Fruit fly (Drosophila melanogaster) whole organism, embryonic: ENCODE measurements around the gene Cpr11B.

Source experiments
- Atf-2 ChIP-seq: fragments of 200-800 bp; sonication (Bioruptor generic); optimal IDR thresholded peaks from 2 replicates; lab custom pipeline; 2016; ENCODE audit warnings: missing biosample characterization, missing genetic modification characterization
- Atf3 ChIP-seq: fragments of 200-800 bp; sonication (Bioruptor generic); optimal IDR thresholded peaks from 3 replicates; lab custom pipeline; 2016; ENCODE audit warnings: missing biosample characterization, missing genetic modification characterization
- CG10321 ChIP-seq: fragments of 200-800 bp; sonication (Bioruptor generic); IDR thresholded peaks from 2 replicates; pipeline ENCODE4 v1.3.6; 2022; ENCODE audit warnings: missing biosample characterization, missing genetic modification characterization
- CG18476 ChIP-seq: fragments of 200-800 bp; sonication (Bioruptor generic); optimal IDR thresholded peaks from 2 replicates; lab custom pipeline; 2016; ENCODE audit warnings: missing biosample characterization, mild to moderate bottlenecking, missing genetic modification characterization
- CG2712 ChIP-seq: fragments of 200-800 bp; optimal IDR thresholded peaks from 3 replicates; lab custom pipeline; 2019; ENCODE audit warnings: missing biosample characterization, mild to moderate bottlenecking, missing genetic modification characterization, moderate library complexity
- CG31441 ChIP-seq: fragments of 200-800 bp; sonication (Bioruptor generic); IDR thresholded peaks from 2 replicates; pipeline ENCODE4 v1.3.6; 2022; ENCODE audit warnings: missing biosample characterization, missing genetic modification characterization
- CG3407 ChIP-seq: fragments of 200-800 bp; sonication (Bioruptor generic); optimal IDR thresholded peaks from 2 replicates; lab custom pipeline; 2018; ENCODE audit warnings: missing biosample characterization, mild to moderate bottlenecking, missing genetic modification characterization
- CG6254 ChIP-seq: fragments of 200-800 bp; sonication (Bioruptor generic); optimal IDR thresholded peaks from 3 replicates; lab custom pipeline; 2017; ENCODE audit warnings: mild to moderate bottlenecking, missing biosample characterization, missing genetic modification reagents, missing genetic modification characterization
- CG7357 ChIP-seq: fragments of 200-800 bp; sonication (Bioruptor generic); IDR thresholded peaks from 3 replicates; pipeline ENCODE4 v1.3.6; 2022; ENCODE audit warnings: missing biosample characterization, missing genetic modification characterization
- CG7372 ChIP-seq: fragments of 200-800 bp; sonication (Bioruptor generic); IDR thresholded peaks from 2 replicates; pipeline ENCODE4 v1.3.6; 2022; ENCODE audit warnings: missing biosample characterization, missing genetic modification characterization
- CG9932 ChIP-seq: fragments of 200-800 bp; sonication (Bioruptor generic); IDR thresholded peaks from 2 replicates; pipeline ENCODE4 v1.3.6; 2022; ENCODE audit warnings: missing biosample characterization, missing genetic modification characterization
- Fer2 ChIP-seq: fragments of 200-800 bp; sonication (Bioruptor generic); optimal IDR thresholded peaks from 2 replicates; lab custom pipeline; 2018; ENCODE audit warnings: missing biosample characterization, mild to moderate bottlenecking, missing genetic modification characterization, moderate library complexity
- H2.0 ChIP-seq: fragments of 200-800 bp; sonication (Bioruptor generic); IDR thresholded peaks from 2 replicates; pipeline ENCODE4 v1.3.6; 2022; ENCODE audit warnings: missing biosample characterization, missing genetic modification characterization
- HHEX ChIP-seq: fragments of 200-800 bp; sonication (Bioruptor generic); optimal IDR thresholded peaks from 3 replicates; lab custom pipeline; 2017; ENCODE audit warnings: missing biosample characterization, mild to moderate bottlenecking, missing genetic modification characterization, missing genetic modification reagents
- Lhr ChIP-seq: fragments of 200-800 bp; sonication (Bioruptor generic); optimal IDR thresholded peaks from 3 replicates; lab custom pipeline; 2017; ENCODE audit warnings: mild to moderate bottlenecking, missing biosample characterization, missing genetic modification reagents, missing genetic modification characterization
- NC2α ChIP-seq: fragments of 200-800 bp; sonication (Bioruptor generic); optimal IDR thresholded peaks from 2 replicates; lab custom pipeline; 2016; ENCODE audit warnings: missing biosample characterization, missing genetic modification characterization
- Poxn ChIP-seq: fragments of 200-800 bp; sonication (Bioruptor generic); IDR thresholded peaks from 2 replicates; pipeline ENCODE4 v1.3.6; 2022; ENCODE audit warnings: missing biosample characterization, missing genetic modification characterization
- Usf ChIP-seq: fragments of 200-800 bp; sonication (Bioruptor generic); optimal IDR thresholded peaks from 2 replicates; lab custom pipeline; 2017; ENCODE audit warnings: missing genotype, missing biosample characterization, missing genetic modification characterization
- ac ChIP-seq: fragments of 200-800 bp; sonication (Bioruptor generic); optimal IDR thresholded peaks from 3 replicates; lab custom pipeline; 2017; ENCODE audit warnings: missing biosample characterization, mild to moderate bottlenecking, missing genetic modification characterization
- amos ChIP-seq: fragments of 200-800 bp; sonication (Bioruptor generic); IDR thresholded peaks from 2 replicates; pipeline ENCODE4 v1.3.6; 2022; ENCODE audit warnings: missing biosample characterization, missing genetic modification characterization; ENCODE audit not compliant: partially characterized antibody
- ash1 ChIP-seq: fragments of 200-800 bp; sonication (Bioruptor generic); optimal IDR thresholded peaks from 2 replicates; lab custom pipeline; 2018; ENCODE audit warnings: missing biosample characterization, mild to moderate bottlenecking, missing genetic modification characterization
- bcd ChIP-seq: fragments of 200-800 bp; sonication (Bioruptor generic); optimal IDR thresholded peaks from 2 replicates; lab custom pipeline; 2017; ENCODE audit warnings: missing biosample characterization, mild to moderate bottlenecking, missing genetic modification characterization
- ci ChIP-seq: fragments of 200-800 bp; sonication (Bioruptor generic); IDR thresholded peaks from 3 replicates; pipeline ENCODE4 v1.3.6; 2022; ENCODE audit warnings: missing biosample characterization, missing genetic modification characterization
- corto ChIP-seq: fragments of 200-800 bp; sonication (Bioruptor generic); optimal IDR thresholded peaks from 2 replicates; lab custom pipeline; 2016; ENCODE audit warnings: missing biosample characterization, mild to moderate bottlenecking, missing genetic modification characterization, moderate library complexity
- crol ChIP-seq: fragments of 200-800 bp; sonication (Bioruptor generic); IDR thresholded peaks from 2 replicates; pipeline ENCODE4 v1.3.6; 2022; ENCODE audit warnings: missing biosample characterization, missing genetic modification characterization
- crp ChIP-seq, 2 experiments: fragments of 200-800 bp; sonication (Bioruptor generic); optimal IDR thresholded peaks; 2 replicates in 1 of 2; 3 replicates in 1 of 2; lab custom pipeline; 2017; ENCODE audit warnings: missing biosample characterization in 2 of 2, missing genetic modification characterization in 2 of 2, mild to moderate bottlenecking in 1 of 2, moderate library complexity in 1 of 2
- danr ChIP-seq: fragments of 200-800 bp; sonication (Bioruptor generic); IDR thresholded peaks from 2 replicates; pipeline ENCODE4 v1.3.6; 2022; ENCODE audit warnings: missing biosample characterization, missing genetic modification characterization
- dmrt11E ChIP-seq: fragments of 200-800 bp; sonication (Bioruptor generic); optimal IDR thresholded peaks from 3 replicates; lab custom pipeline; 2018; ENCODE audit warnings: missing biosample characterization, mild to moderate bottlenecking, missing genetic modification characterization, moderate library complexity
- eve ChIP-seq, 2 experiments: fragments of >200 bp; optimal IDR thresholded peaks; 2 replicates each; lab custom pipeline; 2017; ENCODE audit warnings: missing biosample characterization in 2 of 2, missing genetic modification characterization in 2 of 2
- gcm2 ChIP-seq: fragments of 200-800 bp; sonication (Bioruptor generic); optimal IDR thresholded peaks from 2 replicates; lab custom pipeline; 2016; ENCODE audit warnings: missing biosample characterization, missing genetic modification characterization
- gsb-n ChIP-seq: fragments of 200-800 bp; sonication (Bioruptor generic); optimal IDR thresholded peaks from 3 replicates; lab custom pipeline; 2018; ENCODE audit warnings: missing biosample characterization, mild to moderate bottlenecking, missing genetic modification characterization
- hkb ChIP-seq, 2 experiments: fragments of 200-800 bp in 1 of 2; fragments of >200 bp in 1 of 2; sonication (Bioruptor generic) in 1 of 2; IDR thresholded peaks in 1 of 2; optimal IDR thresholded peaks in 1 of 2; 2 replicates each; pipeline versions ENCODE4 v1.3.6 to Lab custom; 2017 to 2022; ENCODE audit warnings: missing biosample characterization in 1 of 2, missing genetic modification characterization in 1 of 2
- inv ChIP-seq: fragments of 200-800 bp; sonication (Bioruptor generic); IDR thresholded peaks from 2 replicates; pipeline ENCODE4 v1.3.6; 2022; ENCODE audit warnings: missing biosample characterization, missing genetic modification characterization; ENCODE audit not compliant: partially characterized antibody
- klu ChIP-seq: fragments of 200-800 bp; sonication (Bioruptor generic); IDR thresholded peaks from 2 replicates; pipeline ENCODE4 v1.3.6; 2022; ENCODE audit warnings: missing biosample characterization, missing genetic modification characterization
- kni ChIP-seq: fragments of 200-800 bp; sonication (Bioruptor generic); optimal IDR thresholded peaks from 3 replicates; lab custom pipeline; 2017; ENCODE audit warnings: mild to moderate bottlenecking, missing biosample characterization, missing genetic modification reagents, missing genetic modification characterization
- lilli ChIP-seq: fragments of 200-800 bp; sonication (Bioruptor generic); optimal IDR thresholded peaks from 3 replicates; lab custom pipeline; 2016; ENCODE audit warnings: missing biosample characterization, missing genetic modification characterization
- mld ChIP-seq: fragments of 200-800 bp; sonication (Bioruptor generic); IDR thresholded peaks from 3 replicates; pipeline ENCODE4 v1.3.6; 2022; ENCODE audit warnings: missing biosample characterization, missing genetic modification characterization; ENCODE audit not compliant: partially characterized antibody
- pb ChIP-seq: fragments of 200-800 bp; sonication (Bioruptor generic); optimal IDR thresholded peaks from 3 replicates; lab custom pipeline; 2016; ENCODE audit warnings: missing biosample characterization, missing genetic modification characterization
- pnt ChIP-seq: fragments of 200-800 bp; sonication (Bioruptor generic); optimal IDR thresholded peaks from 3 replicates; lab custom pipeline; 2016; ENCODE audit warnings: missing biosample characterization, missing genetic modification characterization
- ranshi ChIP-seq: fragments of 200-800 bp; sonication (Bioruptor generic); IDR thresholded peaks from 2 replicates; pipeline ENCODE4 v1.3.6; 2022; ENCODE audit warnings: missing biosample characterization, missing genetic modification characterization
- seq ChIP-seq: fragments of 200-800 bp; sonication (Bioruptor generic); IDR thresholded peaks from 2 replicates; pipeline ENCODE4 v1.3.6; 2022; ENCODE audit warnings: missing biosample characterization, missing genetic modification characterization
- twi ChIP-seq: fragments of 200-800 bp; optimal IDR thresholded peaks from 2 replicates; lab custom pipeline; 2019; ENCODE audit warnings: missing biosample characterization, mild to moderate bottlenecking, missing genetic modification characterization, moderate library complexity
- tx ChIP-seq: fragments of 200-800 bp; sonication (Bioruptor generic); optimal IDR thresholded peaks from 2 replicates; lab custom pipeline; 2016; ENCODE audit warnings: missing biosample characterization, missing genetic modification characterization
- unc-4 ChIP-seq: fragments of 200-800 bp; sonication (Bioruptor generic); IDR thresholded peaks from 2 replicates; pipeline ENCODE4 v1.3.6; 2022; ENCODE audit warnings: missing biosample characterization, missing genetic modification characterization; ENCODE audit not compliant: partially characterized antibody
- vnd ChIP-seq: fragments of 200-800 bp; sonication (Bioruptor generic); IDR thresholded peaks from 3 replicates; pipeline ENCODE4 v1.3.6; 2022; ENCODE audit warnings: missing biosample characterization, missing genetic modification characterization; ENCODE audit not compliant: partially characterized antibody
- wek ChIP-seq: fragments of 200-800 bp; sonication (Bioruptor generic); optimal IDR thresholded peaks from 3 replicates; lab custom pipeline; 2018; ENCODE audit warnings: missing biosample characterization, mild to moderate bottlenecking, missing genetic modification characterization, moderate library complexity
- zen2 ChIP-seq: fragments of 200-800 bp; sonication (Bioruptor generic); IDR thresholded peaks from 3 replicates; pipeline ENCODE4 v1.3.6; 2022; ENCODE audit warnings: missing biosample characterization, missing genetic modification characterization; ENCODE audit not compliant: partially characterized antibody

The Cpr11B gene

dm6 chrX:12510750-12511649 lies 41.9 kb upstream of the Cpr11B start (continued):
- TF ChIP-seq ranshi (peak; percentile 80), klu (peak; percentile 60; the same call in 1 of the 2 replicates), Atf-2 (GFP tag; lab: Kevin White, UChicago) (peak; percentile 50), hkb (optimal IDR thresholded peaks at IDR 0.05; lab: Kevin White, UChicago) (no peak), hkb (GFP tag; IDR thresholded peaks at IDR 0.05; lab: Robert Waterston, UW) (peak; percentile 79), Atf3 (peak; percentile 71), CG18476 (GFP tag; lab: Kevin White, UChicago) (peak; percentile 67), Lhr (GFP tag; lab: Kevin White, UChicago) (peak; percentile 45), inv (GFP tag; lab: Robert Waterston, UW) (no peak), CG9932 (GFP tag; lab: Robert Waterston, UW) (peak; percentile 61; the same call in 1 of the 2 replicates), Poxn (GFP tag; lab: Robert Waterston, UW) (0 out of 2 replicates have a peak, but pooled peaks have one; percentile 15), bcd (peak; percentile 69), HHEX (peak; percentile 69), CG6254 (GFP tag; lab: Kevin White, UChicago) (peak; percentile 76), zen2 (no peak), CG10321 (no peak), crol (GFP tag; lab: Robert Waterston, UW) (peak; percentile 77), danr (peak; percentile 63), pb (GFP tag; lab: Kevin White, UChicago) (peak; percentile 12), CG31441 (peak; percentile 84), vnd (GFP tag; lab: Robert Waterston, UW) (no peak), ci (GFP tag; lab: Robert Waterston, UW) (peak; percentile 87), lilli (peak; percentile 72), gsb-n (tag; lab: Kevin White, UChicago) (peak; percentile 85), Fer2 (tag; lab: Kevin White, UChicago) (peak; percentile 45), CG3407 (GFP tag; lab: Kevin White, UChicago) (peak; percentile 78), amos (GFP tag; lab: Robert Waterston, UW) (no peak), mld (GFP tag; lab: Robert Waterston, UW) (no peak), seq (GFP tag; lab: Robert Waterston, UW) (peak; percentile 58), NC2α (GFP tag; lab: Kevin White, UChicago) (peak; percentile 23), ash1 (no peak), kni (GFP tag; lab: Kevin White, UChicago) (peak; percentile 44), crp (GFP tag; optimal IDR thresholded peaks at IDR 0.05; lab: Kevin White, UChicago) (no peak), wek (GFP tag; lab: Kevin White, UChicago) (no peak), gcm2 (peak; percentile 34), CG7372 (peak; percentile 57; the same call in 1 of the 2 replicates), unc-4 (GFP tag; lab: Robert Waterston, UW) (no peak), corto (GFP tag; lab: Kevin White, UChicago) (peak; percentile 68), CG2712 (peak; percentile 86), dmrt11E (tag; lab: Kevin White, UChicago) (peak; percentile 89), twi (tag; lab: Kevin White, UChicago) (no peak), ac (GFP tag; lab: Kevin White, UChicago) (no peak), Usf (peak; percentile 29), pnt (GFP tag; lab: Kevin White, UChicago) (peak; percentile 74), CG7357 (GFP tag; lab: Robert Waterston, UW) (peak; percentile 67; the same call in 2 of the 3 replicates), H2.0 (GFP tag; lab: Robert Waterston, UW) (peak; percentile 67), eve (GFP tag; optimal IDR thresholded peaks at IDR 0.05; lab: Kevin White, UChicago) (peak in 1 of 2 experiments; percentile 72), tx (GFP tag; lab: Kevin White, UChicago) (peak; percentile 59)
